Worm (Caenorhabditis elegans) whole organism, young adult: Measurements from ENCODE around the gene col-72.

Source experiments
- F57C9.4 ChIP-seq: sonication (generic microtip); optimal IDR thresholded peaks from 2 replicates; lab custom pipeline; 2017; ENCODE audit warnings: mild to moderate bottlenecking, missing genetic modification characterization, missing compliant biosample characterization
- hmg-1.2 ChIP-seq: fragments of 200-800 bp; sonication (Bioruptor generic); IDR thresholded peaks from 2 replicates; pipeline ENCODE4 v1.3.6; 2022; ENCODE audit warnings: missing genetic modification reagents, missing genetic modification characterization, missing compliant biosample characterization
- lir-1 ChIP-seq: fragments of 200-800 bp; sonication (Bioruptor generic); conservative IDR thresholded peaks from 2 replicates; pipeline ENCODE4 v1.3.6; 2022; ENCODE audit warnings: missing genetic modification reagents, missing genetic modification characterization, missing compliant biosample characterization
- rec-8 ChIP-seq, 2 experiments: sonication (generic microtip); optimal IDR thresholded peaks; 2 replicates each; lab custom pipeline; 2016; ENCODE audit warnings: mild to moderate bottlenecking in 2 of 2, missing genetic modification characterization in 2 of 2, missing genetic modification reagents in 2 of 2, missing genotype in 2 of 2, missing biosample characterization in 1 of 2, missing compliant biosample characterization in 1 of 2, moderate library complexity in 1 of 2
- ztf-18 ChIP-seq: sonication (generic microtip); optimal IDR thresholded peaks from 2 replicates; lab custom pipeline; 2016; ENCODE audit warnings: missing genotype, mild to moderate bottlenecking, missing genetic modification characterization, missing compliant biosample characterization
- ztf-22 ChIP-seq: fragments of 200-800 bp; sonication (Bioruptor generic); optimal IDR thresholded peaks from 2 replicates; lab custom pipeline; 2018; ENCODE audit warnings: mild to moderate bottlenecking, missing genetic modification characterization, moderate library complexity, missing compliant biosample characterization

- no peak for TF ChIP-seq rec-8 (tag; optimal IDR thresholded peaks at IDR 0.05; lab: Kevin White, UChicago)
- TF ChIP-seq ztf-18 (tag; lab: Kevin White, UChicago), result no peak
- TF ChIP-seq F57C9.4 (tag; lab: Kevin White, UChicago), result no peak
- no peak for TF ChIP-seq hmg-1.2 (GFP tag; lab: Robert Waterston, UW)
- TF ChIP-seq ztf-22 (GFP tag; lab: Kevin White, UChicago), result no peak
- no peak for TF ChIP-seq lir-1 (GFP tag; lab: Robert Waterston, UW)
Measured at ce11 chrII:3512240-3512639, 11.8 kb downstream of the col-72 start, which contains the start of gene Y49F6B.19.
